Worm (Caenorhabditis elegans): ENCODE data around the gene C36E8.4.

C36E8.4 gene

DNA sequence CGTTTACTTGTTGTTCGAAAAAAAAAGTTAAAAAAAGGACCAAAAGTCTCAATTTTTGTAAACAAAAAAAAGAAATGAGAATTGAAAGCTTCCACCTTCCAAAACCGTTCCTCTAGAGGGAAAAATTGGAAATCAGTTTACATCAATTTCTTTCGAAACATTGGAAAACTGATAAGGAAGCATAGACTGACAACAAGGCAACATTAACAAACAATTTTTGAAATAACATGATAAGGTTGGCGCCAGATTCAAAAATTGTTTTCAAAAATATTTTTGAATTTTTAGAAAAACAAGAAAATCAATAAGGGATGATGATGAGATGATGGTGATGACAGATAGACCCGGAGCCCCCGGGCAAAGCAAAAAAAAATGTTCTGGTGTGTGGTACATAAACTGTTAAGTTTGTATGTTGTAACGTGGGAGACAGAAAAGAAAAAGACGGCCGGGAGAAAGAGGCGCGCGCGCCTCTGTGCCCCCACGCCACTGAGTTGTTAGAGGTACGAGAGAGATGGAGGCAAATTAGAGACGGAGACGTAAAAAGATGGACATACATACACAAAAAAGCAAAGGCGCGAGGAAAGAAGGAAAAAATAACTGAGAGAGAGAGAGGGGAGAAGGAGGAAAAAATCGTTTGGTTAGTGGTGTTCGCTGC is 32.0 kb upstream of the C36E8.4 start:
- TF ChIP-seq nhr-23 (tag; optimal IDR thresholded peaks at IDR 0.05), result peak; percentile 29
- no peak for TF ChIP-seq fkh-2 (tag; optimal IDR thresholded peaks at IDR 0.05)
- TF ChIP-seq lin-15B (tag; optimal IDR thresholded peaks at IDR 0.05), result peak; percentile 27
- TF ChIP-seq mdl-1 (tag; optimal IDR thresholded peaks at IDR 0.05), result peak; percentile 48
- peak; percentile 26 for TF ChIP-seq pqm-1 (tag; optimal IDR thresholded peaks at IDR 0.05)
- no peak for TF ChIP-seq ztf-11 (tag; optimal IDR thresholded peaks at IDR 0.05)
- peak; percentile 41 for TF ChIP-seq unc-62 (GFP tag; optimal IDR thresholded peaks at IDR 0.05)
- no peak for TF ChIP-seq nhr-77 (tag; optimal IDR thresholded peaks at IDR 0.05)
- TF ChIP-seq ama-1 (optimal IDR thresholded peaks at IDR 0.05), result no peak
- no peak for TF ChIP-seq tbx-2 (tag; optimal IDR thresholded peaks at IDR 0.05)
- TF ChIP-seq nhr-25 (tag; optimal IDR thresholded peaks at IDR 0.05), result peak; percentile 14
- TF ChIP-seq nhr-12 (tag; optimal IDR thresholded peaks at IDR 0.05), result no peak
- no peak for TF ChIP-seq nhr-67 (tag; optimal IDR thresholded peaks at IDR 0.05)
- peak; percentile 72 for TF ChIP-seq snpc-4 (tag; optimal IDR thresholded peaks at IDR 0.05)
- TF ChIP-seq fos-1 (tag; optimal IDR thresholded peaks at IDR 0.05), result no peak
- TF ChIP-seq eor-1 (tag; optimal IDR thresholded peaks at IDR 0.05), result no peak
- TF ChIP-seq ceh-16 (tag; optimal IDR thresholded peaks at IDR 0.05), result no peak
- no peak for TF ChIP-seq egl-27 (tag; optimal IDR thresholded peaks at IDR 0.05)
- no peak for TF ChIP-seq R02D3.7 (tag; optimal IDR thresholded peaks at IDR 0.05)
- no peak for TF ChIP-seq ZK546.5 (tag; optimal IDR thresholded peaks at IDR 0.05)
- TF ChIP-seq nhr-11 (tag; optimal IDR thresholded peaks at IDR 0.05), result no peak
- TF ChIP-seq pha-4 (tag; optimal IDR thresholded peaks at IDR 0.05), result peak; percentile 79
- no peak for TF ChIP-seq nhr-43 (tag; optimal IDR thresholded peaks at IDR 0.05; ENCODE audit: poor library complexity, severe bottlenecking)
- TF ChIP-seq daf-12 (tag; optimal IDR thresholded peaks at IDR 0.05), result no peak
- no peak for TF ChIP-seq fkh-10 (GFP tag; optimal IDR thresholded peaks at IDR 0.05)
- TF ChIP-seq ceh-82 (tag; optimal IDR thresholded peaks at IDR 0.05), result no peak
- TF ChIP-seq lin-39 (tag; optimal IDR thresholded peaks at IDR 0.05), result peak; percentile 60
- TF ChIP-seq ceh-9 (tag; optimal IDR thresholded peaks at IDR 0.05), result no peak
- peak; percentile 85 for TF ChIP-seq egl-5 (tag; optimal IDR thresholded peaks at IDR 0.05)
- TF ChIP-seq ztf-4 (tag; optimal IDR thresholded peaks at IDR 0.05), result no peak
- TF ChIP-seq nfya-1 (tag; optimal IDR thresholded peaks at IDR 0.05; ENCODE audit: insufficient read depth), result peak; percentile 81
- peak; percentile 74 for TF ChIP-seq elt-2 (tag; optimal IDR thresholded peaks at IDR 0.05)
- TF ChIP-seq ceh-28 (tag; optimal IDR thresholded peaks at IDR 0.05), result peak; percentile 17
- no peak for TF ChIP-seq nhr-28 (tag; optimal IDR thresholded peaks at IDR 0.05)
- no peak for TF ChIP-seq jun-1 (tag; optimal IDR thresholded peaks at IDR 0.05)
- peak; percentile 93 for TF ChIP-seq hmg-11 (tag; optimal IDR thresholded peaks at IDR 0.05)
- no peak for TF ChIP-seq elt-1 (tag; optimal IDR thresholded peaks at IDR 0.05)
- TF ChIP-seq zag-1 (tag; optimal IDR thresholded peaks at IDR 0.05), result no peak
- no peak for TF ChIP-seq mml-1 (tag; optimal IDR thresholded peaks at IDR 0.05)
- TF ChIP-seq elt-3 (tag; optimal IDR thresholded peaks at IDR 0.05), result no peak
- no peak for TF ChIP-seq nhr-76 (tag; optimal IDR thresholded peaks at IDR 0.05)
- TF ChIP-seq unc-39 (tag; optimal IDR thresholded peaks at IDR 0.05), result no peak
- TF ChIP-seq skn-1 (tag; optimal IDR thresholded peaks at IDR 0.05), result peak; percentile 16
- TF ChIP-seq sea-2 (GFP tag; optimal IDR thresholded peaks at IDR 0.05), result no peak
- no peak for TF ChIP-seq aly-2 (tag; optimal IDR thresholded peaks at IDR 0.05)
- peak; percentile 38 for TF ChIP-seq lsy-12 (tag; optimal IDR thresholded peaks at IDR 0.05)
- TF ChIP-seq nhr-237 (tag; optimal IDR thresholded peaks at IDR 0.05), result no peak
